Worm (Caenorhabditis elegans) whole organism, young adult: ENCODE results near the gene wrk-1.

ENCODE experiments used
- B0019.2 ChIP-seq: fragments of 200-800 bp; sonication (Bioruptor generic); conservative IDR thresholded peaks from 2 replicates; pipeline ENCODE4 v1.3.6; 2022; ENCODE audit warnings: missing genetic modification reagents, missing genetic modification characterization, missing compliant biosample characterization
- B0035.1 ChIP-seq: sonication (generic microtip); optimal IDR thresholded peaks from 2 replicates; lab custom pipeline; 2016; ENCODE audit warnings: missing genetic modification characterization, mild to moderate bottlenecking, missing compliant biosample characterization, missing genotype, missing genetic modification reagents
- B0261.1 ChIP-seq: sonication (generic microtip); optimal IDR thresholded peaks from 2 replicates; lab custom pipeline; 2016; ENCODE audit warnings: mild to moderate bottlenecking, missing genetic modification characterization, moderate library complexity, missing compliant biosample characterization
- B0336.3 ChIP-seq: fragments of 200-800 bp; sonication (Bioruptor generic); IDR thresholded peaks from 2 replicates; pipeline ENCODE4 v1.3.6; 2022; ENCODE audit warnings: missing genetic modification characterization, missing compliant biosample characterization
- C17E4.6 ChIP-seq: fragments of 200-800 bp; sonication (Bioruptor generic); IDR thresholded peaks from 2 replicates; pipeline ENCODE4 v1.3.6; 2022; ENCODE audit warnings: missing genetic modification reagents, missing genetic modification characterization, missing compliant biosample characterization
- F23B12.7 ChIP-seq: sonication (generic microtip); optimal IDR thresholded peaks from 2 replicates; lab custom pipeline; 2017; ENCODE audit warnings: missing genetic modification characterization, mild to moderate bottlenecking, missing compliant biosample characterization, antibody characterized with exemption, moderate library complexity; ENCODE audit not compliant: insufficient read depth
- F37B4.10 ChIP-seq: fragments of 200-800 bp; sonication (Bioruptor generic); IDR thresholded peaks from 2 replicates; pipeline ENCODE4 v1.3.6; 2022; ENCODE audit warnings: missing genetic modification characterization, missing compliant biosample characterization
- F57C9.4 ChIP-seq: sonication (generic microtip); optimal IDR thresholded peaks from 2 replicates; lab custom pipeline; 2017; ENCODE audit warnings: mild to moderate bottlenecking, missing genetic modification characterization, missing compliant biosample characterization
- K11D2.4 ChIP-seq: fragments of 200-800 bp; sonication (Bioruptor generic); IDR thresholded peaks from 2 replicates; pipeline ENCODE4 v1.3.6; 2022; ENCODE audit warnings: missing genetic modification reagents, missing genetic modification characterization, missing compliant biosample characterization
- K12H6.12 ChIP-seq: fragments of 200-800 bp; sonication (Bioruptor generic); optimal IDR thresholded peaks from 2 replicates; lab custom pipeline; 2018; ENCODE audit warnings: mild to moderate bottlenecking, missing genetic modification characterization, missing compliant biosample characterization
- T07F8.4 ChIP-seq: sonication (generic microtip); optimal IDR thresholded peaks from 2 replicates; lab custom pipeline; 2016; ENCODE audit warnings: mild to moderate bottlenecking, missing genetic modification characterization, moderate library complexity, missing compliant biosample characterization
- ama-1 ChIP-seq, 3 experiments: fragments of 150-350 bp in 1 of 3; sonication (generic microtip) in 2 of 3; optimal IDR thresholded peaks; 2 replicates each; lab custom pipeline; 2014 to 2018; ENCODE audit warnings: missing biosample characterization in 2 of 3, missing genetic modification characterization in 2 of 3, missing genetic modification reagents in 2 of 3
- attf-5 ChIP-seq: fragments of 200-800 bp; sonication (Bioruptor generic); optimal IDR thresholded peaks from 2 replicates; lab custom pipeline; 2018; ENCODE audit warnings: mild to moderate bottlenecking, missing genetic modification characterization, missing compliant biosample characterization
- bed-2 ChIP-seq: fragments of 200-800 bp; sonication (Bioruptor generic); IDR thresholded peaks from 2 replicates; pipeline ENCODE4 v1.3.6; 2022; ENCODE audit warnings: missing genetic modification reagents, missing genetic modification characterization, missing compliant biosample characterization
- chd-7 ChIP-seq: sonication (generic microtip); optimal IDR thresholded peaks from 2 replicates; lab custom pipeline; 2016; ENCODE audit warnings: mild to moderate bottlenecking, missing genetic modification characterization, moderate library complexity, missing compliant biosample characterization
- die-1 ChIP-seq: sonication (generic microtip); optimal IDR thresholded peaks from 2 replicates; lab custom pipeline; 2016; ENCODE audit warnings: missing genotype, mild to moderate bottlenecking, missing genetic modification characterization, missing compliant biosample characterization
- dox-1 ChIP-seq: fragments of 200-800 bp; sonication (Bioruptor generic); IDR thresholded peaks from 2 replicates; pipeline ENCODE4 v1.3.6; 2022; ENCODE audit warnings: missing genetic modification reagents, missing genetic modification characterization, missing compliant biosample characterization
- dpff-1 ChIP-seq: sonication (generic microtip); optimal IDR thresholded peaks from 2 replicates; lab custom pipeline; 2017; ENCODE audit warnings: mild to moderate bottlenecking, missing genetic modification characterization, missing compliant biosample characterization
- ekl-4 ChIP-seq: fragments of 200-800 bp; sonication (Bioruptor generic); IDR thresholded peaks from 2 replicates; pipeline ENCODE4 v1.3.6; 2022; ENCODE audit warnings: missing genetic modification reagents, missing genetic modification characterization, missing compliant biosample characterization
- hlh-12 ChIP-seq: sonication (generic microtip); optimal IDR thresholded peaks from 2 replicates; lab custom pipeline; 2016; ENCODE audit warnings: missing genetic modification characterization, missing compliant biosample characterization
- hlh-26 ChIP-seq: fragments of 200-800 bp; sonication (Bioruptor generic); conservative IDR thresholded peaks from 2 replicates; pipeline ENCODE4 v1.3.6; 2022; ENCODE audit warnings: missing genetic modification reagents, missing genetic modification characterization, missing compliant biosample characterization
- lin-26 ChIP-seq: fragments of 200-800 bp; sonication (Bioruptor generic); IDR thresholded peaks from 2 replicates; pipeline ENCODE4 v1.3.6; 2022; ENCODE audit warnings: missing genetic modification reagents, missing genetic modification characterization, missing compliant biosample characterization
- lin-40 ChIP-seq: sonication (generic microtip); optimal IDR thresholded peaks from 2 replicates; lab custom pipeline; 2016; ENCODE audit warnings: missing genetic modification characterization, mild to moderate bottlenecking, missing compliant biosample characterization, missing genotype, missing genetic modification reagents
- lir-1 ChIP-seq: fragments of 200-800 bp; sonication (Bioruptor generic); conservative IDR thresholded peaks from 2 replicates; pipeline ENCODE4 v1.3.6; 2022; ENCODE audit warnings: missing genetic modification reagents, missing genetic modification characterization, missing compliant biosample characterization
- lsl-1 ChIP-seq: fragments of 200-800 bp; sonication (Bioruptor generic); optimal IDR thresholded peaks from 2 replicates; lab custom pipeline; 2018; ENCODE audit warnings: mild to moderate bottlenecking, missing genetic modification characterization, moderate library complexity, missing compliant biosample characterization
- madf-10 ChIP-seq: sonication (generic microtip); optimal IDR thresholded peaks from 2 replicates; lab custom pipeline; 2016; ENCODE audit warnings: mild to moderate bottlenecking, missing genetic modification characterization, missing compliant biosample characterization
- madf-3 ChIP-seq: fragments of 200-800 bp; sonication (Bioruptor generic); IDR thresholded peaks from 2 replicates; pipeline ENCODE4 v1.3.6; 2022; ENCODE audit warnings: missing genetic modification reagents, missing genetic modification characterization, missing compliant biosample characterization
- mcd-1 ChIP-seq: fragments of 200-800 bp; sonication (Bioruptor generic); IDR thresholded peaks from 2 replicates; pipeline ENCODE4 v1.3.6; 2022; ENCODE audit warnings: missing genetic modification reagents, missing genetic modification characterization, missing compliant biosample characterization
- nfya-2 ChIP-seq: fragments of 200-800 bp; sonication (Bioruptor generic); IDR thresholded peaks from 2 replicates; pipeline ENCODE4 v1.3.6; 2022; ENCODE audit warnings: missing genetic modification reagents, missing genetic modification characterization, missing compliant biosample characterization
- nhr-120 ChIP-seq: fragments of 200-800 bp; sonication (Bioruptor generic); IDR thresholded peaks from 2 replicates; pipeline ENCODE4 v1.3.6; 2022; ENCODE audit warnings: missing genetic modification characterization, missing compliant biosample characterization
- nhr-179 ChIP-seq: sonication (generic microtip); optimal IDR thresholded peaks from 2 replicates; lab custom pipeline; 2016; ENCODE audit warnings: mild to moderate bottlenecking, missing genetic modification characterization, missing compliant biosample characterization
- nhr-27 ChIP-seq: fragments of 200-800 bp; sonication (Bioruptor generic); optimal IDR thresholded peaks from 2 replicates; lab custom pipeline; 2018; ENCODE audit warnings: mild to moderate bottlenecking, missing genetic modification characterization, moderate library complexity, missing compliant biosample characterization
- pbrm-1 ChIP-seq: fragments of 200-800 bp; sonication (Bioruptor generic); IDR thresholded peaks from 2 replicates; pipeline ENCODE4 v1.3.6; 2022; ENCODE audit warnings: missing genetic modification reagents, missing genetic modification characterization, missing compliant biosample characterization
- repo-1 ChIP-seq: sonication (generic microtip); optimal IDR thresholded peaks from 2 replicates; lab custom pipeline; 2017; ENCODE audit warnings: mild to moderate bottlenecking, missing genetic modification characterization, missing compliant biosample characterization
- sdz-38 ChIP-seq: sonication (generic microtip); optimal IDR thresholded peaks from 2 replicates; lab custom pipeline; 2016; ENCODE audit warnings: missing genotype, missing genetic modification characterization, missing compliant biosample characterization
- snpc-1.3 ChIP-seq: sonication (generic microtip); optimal IDR thresholded peaks from 2 replicates; lab custom pipeline; 2017; ENCODE audit warnings: missing genetic modification characterization, mild to moderate bottlenecking, missing compliant biosample characterization, antibody characterized with exemption, moderate library complexity, missing genotype, missing genetic modification reagents; ENCODE audit not compliant: insufficient read depth
- snpc-4 ChIP-seq, 5 experiments: fragments of 150-350 bp in 1 of 5; sonication (generic microtip) in 4 of 5; optimal IDR thresholded peaks; 2 replicates each; lab custom pipeline; 2014 to 2018; ENCODE audit warnings: missing genetic modification characterization in 5 of 5, missing biosample characterization in 3 of 5, antibody characterized with exemption in 2 of 5, mild to moderate bottlenecking in 2 of 5, missing compliant biosample characterization in 2 of 5, missing genotype in 2 of 5, moderate library complexity in 2 of 5, missing genetic modification reagents in 1 of 5
- somi-1 ChIP-seq: fragments of 200-800 bp; sonication (Bioruptor generic); optimal IDR thresholded peaks from 2 replicates; lab custom pipeline; 2018; ENCODE audit warnings: mild to moderate bottlenecking, missing genetic modification characterization, missing compliant biosample characterization
- sptf-2 ChIP-seq: fragments of 200-800 bp; sonication (Bioruptor generic); optimal IDR thresholded peaks from 2 replicates; lab custom pipeline; 2018; ENCODE audit warnings: mild to moderate bottlenecking, missing genetic modification characterization, missing compliant biosample characterization
- tbp1 ChIP-seq: fragments of 200-800 bp; sonication (Bioruptor generic); optimal IDR thresholded peaks from 2 replicates; lab custom pipeline; 2018; ENCODE audit warnings: mild to moderate bottlenecking, missing genetic modification characterization, missing compliant biosample characterization
- tlf-1 ChIP-seq: fragments of 200-800 bp; sonication (Bioruptor generic); optimal IDR thresholded peaks from 2 replicates; lab custom pipeline; 2018; ENCODE audit warnings: mild to moderate bottlenecking, missing genetic modification characterization, missing compliant biosample characterization
- unc-130 ChIP-seq: sonication (generic microtip); optimal IDR thresholded peaks from 2 replicates; lab custom pipeline; 2016; ENCODE audit warnings: missing genetic modification reagents, missing genetic modification characterization, missing compliant biosample characterization
- ztf-28 ChIP-seq: fragments of 200-800 bp; sonication (Bioruptor generic); IDR thresholded peaks from 2 replicates; pipeline ENCODE4 v1.3.6; 2022; ENCODE audit warnings: missing genetic modification reagents, missing genetic modification characterization, missing compliant biosample characterization

Gene wrk-1

DNA sequence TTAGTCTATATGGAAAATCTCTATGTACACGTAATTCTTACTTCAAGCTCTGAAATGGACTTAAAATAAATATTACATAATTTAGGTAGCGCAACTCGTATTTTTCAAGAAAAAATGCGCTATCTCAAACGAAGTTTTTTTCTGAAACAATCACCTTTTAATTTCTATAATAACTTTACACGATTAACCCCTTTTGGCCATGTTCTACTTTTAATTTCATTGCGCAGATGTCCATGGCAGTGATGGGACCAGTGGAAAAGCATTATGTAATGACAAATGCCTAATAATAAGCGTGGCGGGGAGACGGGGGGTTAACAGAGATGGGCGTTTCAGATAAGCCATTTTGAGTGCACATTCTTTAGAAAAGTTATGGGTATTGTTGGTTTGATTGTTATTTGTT lies 884 bp downstream of the wrk-1 start:
- TF ChIP-seq attf-5 (GFP tag; lab: Kevin White, UChicago) = no peak
- no peak for TF ChIP-seq chd-7 (tag; lab: Kevin White, UChicago)
- TF ChIP-seq snpc-1.3 (tag; lab: Kevin White, UChicago) = no peak
- no peak for TF ChIP-seq snpc-4 (GFP tag; optimal IDR thresholded peaks at IDR 0.05; lab: Kevin White, UChicago)
- no peak for TF ChIP-seq snpc-4 (tag; optimal IDR thresholded peaks at IDR 0.05; lab: Kevin White, UChicago)
- TF ChIP-seq nhr-179 = no peak
- no peak for TF ChIP-seq dpff-1
- no peak for TF ChIP-seq bed-2
- TF ChIP-seq F57C9.4 = no peak
- no peak for TF ChIP-seq T07F8.4 (tag; lab: Kevin White, UChicago)
- TF ChIP-seq lsl-1 (GFP tag; lab: Kevin White, UChicago) = no peak

DNA sequence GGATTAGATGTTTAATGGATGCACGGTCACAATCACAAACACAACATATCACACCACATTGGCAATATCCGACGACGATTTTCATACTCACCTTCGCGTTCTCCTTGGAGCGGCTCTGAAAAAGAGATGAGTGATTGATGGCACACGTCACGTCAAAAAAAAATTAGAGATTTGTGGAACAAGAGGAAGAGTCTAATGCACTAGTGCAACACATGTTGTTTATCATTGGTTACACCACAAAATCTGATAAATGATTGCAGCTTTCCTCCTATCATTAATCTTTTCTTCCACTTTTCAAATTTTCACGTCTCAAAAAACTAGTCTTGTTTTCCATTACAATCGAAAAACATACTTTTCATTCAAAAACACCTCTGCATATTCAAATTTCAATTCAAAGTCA lies 1.9 kb downstream of the wrk-1 start:
- TF ChIP-seq nhr-27 (tag; lab: Kevin White, UChicago) (no peak), lir-1 (GFP tag; lab: Robert Waterston, UW) (no peak), madf-10 (tag; lab: Kevin White, UChicago) (no peak), hlh-12 (tag; lab: Kevin White, UChicago) (no peak)

DNA sequence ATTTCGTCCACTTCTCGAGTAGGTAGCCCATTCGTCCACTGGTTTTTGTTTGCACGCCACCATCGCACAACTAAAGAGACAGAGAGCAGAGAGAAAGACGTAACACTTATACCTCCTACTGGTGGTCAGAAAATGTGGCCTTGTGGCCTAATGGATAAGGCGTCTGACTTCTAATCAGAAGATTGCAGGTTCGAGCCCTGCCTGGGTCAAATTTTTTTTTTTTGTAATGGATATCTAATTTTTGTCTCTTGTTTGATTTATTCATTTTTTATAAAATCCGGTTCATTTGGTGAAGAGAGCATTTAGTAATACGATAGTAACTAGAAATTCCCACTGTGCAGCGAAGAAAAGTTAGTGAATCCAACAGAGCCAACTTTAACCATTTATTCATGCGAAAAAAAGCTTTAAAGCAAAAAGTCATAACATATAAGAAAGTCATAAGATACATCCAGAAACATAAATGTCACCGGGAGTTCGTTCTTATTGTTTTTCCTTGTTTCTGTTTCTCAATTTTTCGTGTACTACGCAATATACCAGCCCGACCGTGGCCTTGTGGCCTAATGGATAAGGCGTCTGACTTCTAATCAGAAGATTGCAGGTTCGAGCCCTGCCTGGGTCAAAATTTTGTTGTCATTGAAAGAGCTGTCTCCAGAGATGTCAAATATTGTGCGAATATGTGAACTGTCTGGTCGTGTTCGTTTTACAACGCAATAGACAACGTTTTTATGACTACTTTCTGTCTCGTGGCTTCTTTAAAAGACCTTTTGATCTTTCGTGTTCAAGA lies 6.1 kb downstream of the wrk-1 start:
- TF ChIP-seq B0336.3 (no peak), lin-26 (GFP tag; lab: Robert Waterston, UW) (peak; percentile 85), B0019.2 (no peak), ama-1 (optimal IDR thresholded peaks at IDR 0.05; lab: Kevin White, UChicago) (no peak), ama-1 (GFP tag; optimal IDR thresholded peaks at IDR 0.05; lab: Kevin White, UChicago) (peak in 1 of 2 experiments; percentile 76), hlh-26 (GFP tag; lab: Robert Waterston, UW) (no peak), dox-1 (GFP tag; lab: Robert Waterston, UW) (peak; percentile 65), nhr-120 (GFP tag; lab: Robert Waterston, UW) (no peak), B0261.1 (tag; lab: Kevin White, UChicago) (peak; percentile 90), K12H6.12 (tag; lab: Kevin White, UChicago) (peak; percentile 21), tbp1 (GFP tag; lab: Kevin White, UChicago) (peak; percentile 95), repo-1 (tag; lab: Kevin White, UChicago) (no peak), B0035.1 (tag; lab: Kevin White, UChicago) (no peak), mcd-1 (GFP tag; lab: Robert Waterston, UW) (0 out of 2 replicates have a peak, but pooled peaks have one; percentile 9), F37B4.10 (GFP tag; lab: Robert Waterston, UW) (no peak), K11D2.4 (peak; percentile 64), sdz-38 (tag; lab: Kevin White, UChicago) (no peak), sptf-2 (GFP tag; lab: Kevin White, UChicago) (no peak), tlf-1 (no peak), somi-1 (GFP tag; lab: Kevin White, UChicago) (peak; percentile 18), lin-40 (tag; lab: Kevin White, UChicago) (peak; percentile 36), pbrm-1 (peak; percentile 88), C17E4.6 (no peak), die-1 (tag; lab: Kevin White, UChicago) (peak; percentile 62), F23B12.7 (tag; lab: Kevin White, UChicago) (peak; percentile 60), snpc-4 (GFP tag; optimal IDR thresholded peaks at IDR 0.05; lab: Kevin White, UChicago) (peak; percentile 39), snpc-4 (tag; optimal IDR thresholded peaks at IDR 0.05; lab: Kevin White, UChicago) (peak in 2 of 4 experiments; percentile 17 to 31), unc-130 (GFP tag; lab: Kevin White, UChicago) (no peak), nfya-2 (GFP tag; lab: Robert Waterston, UW) (no peak), ztf-28 (GFP tag; lab: Robert Waterston, UW) (0 out of 2 replicates have a peak, but pooled peaks have one; percentile 35), madf-3 (GFP tag; lab: Robert Waterston, UW) (no peak), ekl-4 (GFP tag; lab: Robert Waterston, UW) (peak; percentile 43; the same call in 1 of the 2 replicates)
